Worm (Caenorhabditis elegans): Measurements from ENCODE around the gene ttr-36.

ce11 chrX:6530046-6530445, 19.3 kb downstream of the ttr-36 start, which contains the start of gene ceh-60:
- TF ChIP-seq ceh-18 (tag; optimal IDR thresholded peaks at IDR 0.05) (no peak), fkh-10 (GFP tag; optimal IDR thresholded peaks at IDR 0.05) (no peak), elt-4 (tag; optimal IDR thresholded peaks at IDR 0.05) (no peak)
